Worm (Caenorhabditis elegans): ENCODE results near the gene EGAP4.1.

The EGAP4.1 gene

DNA sequence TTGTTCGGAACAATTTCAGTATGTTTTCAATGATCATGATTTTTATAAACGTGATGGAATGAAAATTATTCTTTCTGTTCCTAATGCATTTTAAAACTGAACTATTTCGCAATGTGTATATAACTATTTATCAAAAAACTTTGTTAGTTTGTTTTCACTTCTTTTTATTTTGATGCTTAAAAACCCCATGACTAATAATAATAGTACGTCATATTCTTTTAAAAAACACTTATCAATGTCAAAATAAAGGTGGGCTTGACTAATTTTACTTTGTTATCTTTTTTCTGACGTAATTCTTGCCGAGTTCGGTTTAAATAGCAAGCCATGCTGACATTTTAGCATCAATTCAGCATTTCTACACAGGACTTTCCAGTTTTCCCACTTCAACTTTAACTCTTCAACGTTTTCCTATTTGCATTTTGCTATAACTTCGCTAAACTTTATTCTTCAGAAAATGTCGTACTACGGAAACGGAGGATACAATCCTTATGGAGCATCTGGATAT lies 16.0 kb downstream of the EGAP4.1 start, which contains the start of gene F53A9.1:
TSS of gene F53A9.1 (plus strand) at position 455 of the 505 bp plus-strand sequence.
- TF ChIP-seq F13C5.2 (tag; optimal IDR thresholded peaks at IDR 0.05) (no peak), tra-4 (tag; optimal IDR thresholded peaks at IDR 0.05) (no peak), flt-1 (GFP tag; IDR thresholded peaks at IDR 0.05) (no peak), B0310.2 (tag; optimal IDR thresholded peaks at IDR 0.05) (no peak)

DNA sequence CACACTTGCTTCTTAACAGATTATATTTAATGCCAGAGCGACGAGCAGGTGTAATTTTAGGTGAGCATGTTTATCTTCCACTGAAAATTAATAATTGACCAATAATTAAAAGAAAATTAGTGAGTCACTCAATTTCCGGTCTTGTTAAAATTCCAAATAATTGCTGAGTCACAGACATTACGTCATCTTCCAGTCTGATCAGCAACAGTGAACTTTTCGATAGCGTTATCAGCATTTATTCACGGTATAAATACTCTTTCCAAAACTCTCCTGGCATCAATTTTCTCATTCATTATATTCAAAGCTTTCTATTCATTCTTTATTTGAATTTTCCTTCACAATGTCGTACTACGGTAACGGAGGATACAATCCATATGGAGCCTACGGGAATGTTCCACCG lies 17.8 kb downstream of the EGAP4.1 start, which contains the start of gene kreg-1:
TSS of gene kreg-1 (plus strand) at position 341 of the 400 bp plus-strand sequence.
- no peak for TF ChIP-seq tbx-11 (GFP tag; IDR thresholded peaks at IDR 0.05)
- TF ChIP-seq pes-1 (GFP tag; IDR thresholded peaks at IDR 0.05), result no peak
- TF ChIP-seq hnd-1 (tag; optimal IDR thresholded peaks at IDR 0.05), result no peak
- no peak for TF ChIP-seq ama-1 (optimal IDR thresholded peaks at IDR 0.05)
- no peak for TF ChIP-seq sea-1 (GFP tag; conservative IDR thresholded peaks at IDR 0.05)
- no peak for TF ChIP-seq scrt-1 (GFP tag; IDR thresholded peaks at IDR 0.05)
- no peak for TF ChIP-seq F13C5.2 (tag; optimal IDR thresholded peaks at IDR 0.05)
- no peak for TF ChIP-seq hmbx-1 (tag; optimal IDR thresholded peaks at IDR 0.05)
- no peak for TF ChIP-seq hmg-4 (GFP tag; optimal IDR thresholded peaks at IDR 0.05)
- TF ChIP-seq ets-7 (tag; optimal IDR thresholded peaks at IDR 0.05), result no peak
- TF ChIP-seq flt-1 (GFP tag; IDR thresholded peaks at IDR 0.05), result no peak
- no peak for TF ChIP-seq tra-4 (tag; optimal IDR thresholded peaks at IDR 0.05)
- TF ChIP-seq B0310.2 (tag; optimal IDR thresholded peaks at IDR 0.05), result no peak
- no peak for TF ChIP-seq ceh-13 (GFP tag; optimal IDR thresholded peaks at IDR 0.05)
- TF ChIP-seq tbx-37 (GFP tag; conservative IDR thresholded peaks at IDR 0.05), result no peak
- no peak for TF ChIP-seq aly-1 (tag; optimal IDR thresholded peaks at IDR 0.05)
- TF ChIP-seq ceh-36 (tag; optimal IDR thresholded peaks at IDR 0.05), result no peak

DNA sequence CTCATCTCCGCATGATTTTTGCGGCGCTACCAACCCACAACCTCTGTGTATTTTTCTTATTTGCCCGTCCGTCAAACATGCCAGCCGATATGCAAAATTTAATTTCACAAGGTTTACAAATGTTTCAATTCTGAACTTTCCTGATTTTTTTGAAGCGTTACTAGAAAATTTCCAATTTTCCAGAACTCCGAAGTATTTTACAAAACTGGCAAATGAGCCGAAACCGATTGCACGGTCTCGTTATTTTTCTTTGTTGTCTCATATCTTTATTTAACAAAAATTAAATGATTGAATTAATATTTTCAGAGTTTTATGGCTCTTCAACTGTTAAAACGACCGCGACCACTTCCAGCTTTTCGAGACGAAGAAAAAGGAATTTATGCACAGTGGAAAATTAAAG lies 19.2 kb downstream of the EGAP4.1 start, which contains the start of gene F53A9.3:
TSS of gene F53A9.3 (plus strand) at position 301 of the 400 bp plus-strand sequence.
- TF ChIP-seq flt-1 (GFP tag; IDR thresholded peaks at IDR 0.05) (no peak), pes-1 (GFP tag; IDR thresholded peaks at IDR 0.05) (no peak), hmbx-1 (tag; optimal IDR thresholded peaks at IDR 0.05) (no peak), sea-1 (GFP tag; conservative IDR thresholded peaks at IDR 0.05) (no peak), aly-1 (tag; optimal IDR thresholded peaks at IDR 0.05) (no peak), tbx-37 (GFP tag; conservative IDR thresholded peaks at IDR 0.05) (no peak), ceh-13 (GFP tag; optimal IDR thresholded peaks at IDR 0.05) (no peak), tra-4 (tag; optimal IDR thresholded peaks at IDR 0.05) (no peak), scrt-1 (GFP tag; IDR thresholded peaks at IDR 0.05) (no peak), ama-1 (optimal IDR thresholded peaks at IDR 0.05) (no peak), hmg-4 (GFP tag; optimal IDR thresholded peaks at IDR 0.05) (no peak), hnd-1 (tag; optimal IDR thresholded peaks at IDR 0.05) (no peak)

DNA sequence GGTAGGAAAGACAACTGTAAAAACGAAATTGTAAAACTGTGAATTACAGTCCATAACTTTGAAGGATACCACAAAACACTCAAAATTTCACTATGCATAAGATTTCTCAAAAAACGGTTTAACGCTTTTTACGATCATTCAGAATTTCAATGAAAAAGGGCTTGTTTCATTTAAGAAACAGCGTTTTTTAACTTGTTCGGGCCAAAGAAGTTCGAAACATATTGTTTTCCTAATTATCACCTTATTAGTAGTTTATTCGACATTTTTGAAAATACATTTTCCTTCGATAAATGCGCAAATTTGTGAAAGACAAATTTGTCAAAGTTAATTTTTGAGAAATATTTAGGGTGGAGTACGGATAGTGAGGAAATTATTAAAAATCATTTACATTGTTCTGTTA lies 22.4 kb downstream of the EGAP4.1 start:
- TF ChIP-seq hnd-1 (tag; optimal IDR thresholded peaks at IDR 0.05), result no peak
- no peak for TF ChIP-seq ceh-13 (GFP tag; optimal IDR thresholded peaks at IDR 0.05)
- TF ChIP-seq flt-1 (GFP tag; IDR thresholded peaks at IDR 0.05), result no peak
- no peak for TF ChIP-seq tra-4 (tag; optimal IDR thresholded peaks at IDR 0.05)
- no peak for TF ChIP-seq ama-1 (optimal IDR thresholded peaks at IDR 0.05)
- no peak for TF ChIP-seq scrt-1 (GFP tag; IDR thresholded peaks at IDR 0.05)
- no peak for TF ChIP-seq sea-1 (GFP tag; conservative IDR thresholded peaks at IDR 0.05)
- TF ChIP-seq pes-1 (GFP tag; IDR thresholded peaks at IDR 0.05), result no peak

DNA sequence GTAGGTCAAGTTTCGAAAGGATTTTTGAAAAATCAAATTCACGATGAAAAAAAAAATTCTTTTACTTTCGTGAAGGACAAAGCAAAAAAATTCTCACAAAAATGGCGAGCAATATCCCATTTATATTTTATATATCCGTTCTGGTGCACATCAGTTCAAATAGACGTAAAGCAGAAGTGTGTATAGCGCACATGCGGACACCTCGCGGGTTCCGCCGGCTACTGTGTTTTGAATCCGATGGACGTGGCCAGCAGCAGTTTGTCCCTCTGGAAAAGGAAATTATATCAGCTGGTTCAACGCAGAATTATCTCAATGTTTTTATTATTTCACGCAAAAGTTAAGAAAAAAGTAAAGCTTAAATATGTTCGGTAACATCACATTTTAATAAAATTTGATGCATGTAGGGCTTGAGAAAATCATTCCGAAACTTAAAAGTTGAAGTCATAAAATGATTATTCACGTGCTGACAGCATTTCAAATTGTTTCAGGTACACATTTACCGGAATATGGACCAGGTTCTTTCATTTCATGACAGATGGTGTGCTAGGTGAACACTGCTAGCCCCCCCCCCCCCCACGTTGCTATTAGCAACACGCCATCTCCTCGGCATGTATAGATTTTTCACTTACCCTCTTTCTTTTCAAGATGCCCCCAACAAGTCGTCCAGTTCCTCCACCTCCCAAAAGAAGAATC lies 23.4 kb downstream of the EGAP4.1 start, which contains the start of gene jbts-14:
TSS of gene jbts-14 (plus strand) at position 643 of the 693 bp plus-strand sequence.
- TF ChIP-seq ceh-13 (GFP tag; optimal IDR thresholded peaks at IDR 0.05) (no peak), tbx-11 (GFP tag; IDR thresholded peaks at IDR 0.05) (no peak)

DNA sequence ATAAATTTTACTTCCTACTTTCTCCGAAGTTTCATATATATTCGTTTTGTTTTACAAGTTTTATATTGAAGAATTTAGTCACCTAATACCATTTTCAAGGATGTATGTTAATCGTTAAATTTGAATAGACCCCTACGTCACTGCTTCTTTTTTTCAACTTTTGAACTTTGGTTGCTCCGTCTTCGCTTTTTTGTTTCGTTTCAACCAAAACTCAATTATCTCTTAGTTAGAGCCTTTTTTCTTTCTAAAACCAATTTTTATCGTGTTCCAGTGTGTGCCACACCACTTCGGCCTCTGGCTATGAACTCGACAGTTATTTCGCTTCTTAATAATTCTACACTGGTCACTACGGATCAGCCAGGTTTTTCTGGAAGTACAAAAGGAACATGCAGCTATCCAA lies 29.7 kb downstream of the EGAP4.1 start, which contains the start of gene frpr-8:
TSS of gene frpr-8 (plus strand) at position 301 of the 400 bp plus-strand sequence.
- TF ChIP-seq flt-1 (GFP tag; IDR thresholded peaks at IDR 0.05), result no peak
- TF ChIP-seq tra-4 (tag; optimal IDR thresholded peaks at IDR 0.05), result no peak
- no peak for TF ChIP-seq tbx-37 (GFP tag; conservative IDR thresholded peaks at IDR 0.05)
- TF ChIP-seq tbx-11 (GFP tag; IDR thresholded peaks at IDR 0.05), result no peak
- no peak for TF ChIP-seq ets-7 (tag; optimal IDR thresholded peaks at IDR 0.05)
- no peak for TF ChIP-seq hmbx-1 (tag; optimal IDR thresholded peaks at IDR 0.05)
- TF ChIP-seq pes-1 (GFP tag; IDR thresholded peaks at IDR 0.05), result no peak
- TF ChIP-seq hnd-1 (tag; optimal IDR thresholded peaks at IDR 0.05), result no peak
- TF ChIP-seq ama-1 (optimal IDR thresholded peaks at IDR 0.05), result no peak
- TF ChIP-seq hmg-4 (GFP tag; optimal IDR thresholded peaks at IDR 0.05), result no peak
- no peak for TF ChIP-seq ceh-36 (tag; optimal IDR thresholded peaks at IDR 0.05)
- no peak for TF ChIP-seq B0310.2 (tag; optimal IDR thresholded peaks at IDR 0.05)
- TF ChIP-seq sea-1 (GFP tag; conservative IDR thresholded peaks at IDR 0.05), result no peak
- TF ChIP-seq aly-1 (tag; optimal IDR thresholded peaks at IDR 0.05), result no peak
- no peak for TF ChIP-seq F13C5.2 (tag; optimal IDR thresholded peaks at IDR 0.05)
- TF ChIP-seq ceh-13 (GFP tag; optimal IDR thresholded peaks at IDR 0.05), result no peak
- no peak for TF ChIP-seq scrt-1 (GFP tag; IDR thresholded peaks at IDR 0.05)

DNA sequence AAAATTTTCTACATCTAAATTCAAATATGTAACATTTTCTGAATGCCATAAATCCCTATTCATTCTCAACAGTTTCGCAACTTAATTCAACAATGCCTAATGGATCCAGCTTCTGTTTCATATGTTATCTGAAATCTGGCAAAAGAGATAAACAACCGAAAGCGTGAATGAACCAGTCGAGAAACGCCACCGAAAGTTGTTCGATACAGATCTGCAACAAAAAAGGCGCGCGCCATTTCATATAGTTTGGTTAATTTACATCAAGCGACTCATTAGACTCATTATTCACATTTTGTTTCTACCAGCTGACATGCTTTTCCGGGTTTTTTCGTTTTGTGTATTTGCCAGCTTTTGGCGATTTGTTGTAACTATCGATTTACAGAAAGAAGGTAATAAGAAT lies 45.6 kb downstream of the EGAP4.1 start, which contains the start of gene K09E2.1:
TSS of gene K09E2.1 (plus strand) at position 301 of the 400 bp plus-strand sequence.
- TF ChIP-seq hnd-1 (tag; optimal IDR thresholded peaks at IDR 0.05) (no peak), ceh-36 (tag; optimal IDR thresholded peaks at IDR 0.05) (no peak), flt-1 (GFP tag; IDR thresholded peaks at IDR 0.05) (no peak), B0310.2 (tag; optimal IDR thresholded peaks at IDR 0.05) (no peak), hmbx-1 (tag; optimal IDR thresholded peaks at IDR 0.05) (no peak), sea-1 (GFP tag; conservative IDR thresholded peaks at IDR 0.05) (no peak), scrt-1 (GFP tag; IDR thresholded peaks at IDR 0.05) (no peak), tbx-11 (GFP tag; IDR thresholded peaks at IDR 0.05) (no peak), hmg-4 (GFP tag; optimal IDR thresholded peaks at IDR 0.05) (no peak), pes-1 (GFP tag; IDR thresholded peaks at IDR 0.05) (no peak), F13C5.2 (tag; optimal IDR thresholded peaks at IDR 0.05) (no peak), aly-1 (tag; optimal IDR thresholded peaks at IDR 0.05) (no peak)

Measured in whole organism, early embryonic.